Worm (Caenorhabditis elegans): Measurements from ENCODE around the gene K09B11.5.

ce11 chrIV:13415739-13416271 is 18.0 kb downstream of the K09B11.5 start, which contains the start of the genes pik-1 and aptf-2:
- TF ChIP-seq blmp-1 (tag; optimal IDR thresholded peaks at IDR 0.05; ENCODE audit: insufficient read depth): no peak
- no peak for TF ChIP-seq nhr-77 (tag; optimal IDR thresholded peaks at IDR 0.05)
- no peak for TF ChIP-seq nhr-11 (tag; optimal IDR thresholded peaks at IDR 0.05)

Measured in whole organism, L2 larva.